Worm (Caenorhabditis elegans) whole organism, midembryonic: ENCODE results near the gene T08D10.5.

Experiments
- T22C8.4 ChIP-seq: fragments of 200-800 bp; sonication (Bioruptor generic); IDR thresholded peaks from 2 replicates; pipeline ENCODE4 v1.3.6; 2022; ENCODE audit warnings: missing genetic modification characterization, missing compliant biosample characterization
- cog-1 ChIP-seq: sonication (generic microtip); optimal IDR thresholded peaks from 2 replicates; lab custom pipeline; 2016; ENCODE audit warnings: missing genetic modification characterization, missing compliant biosample characterization
- flt-1 ChIP-seq: fragments of 200-800 bp; sonication (Bioruptor generic); IDR thresholded peaks from 2 replicates; pipeline ENCODE4 v1.3.6; 2022; ENCODE audit warnings: missing genetic modification characterization, missing compliant biosample characterization
- med-1 ChIP-seq: sonication (generic microtip); optimal IDR thresholded peaks from 2 replicates; lab custom pipeline; 2017; ENCODE audit warnings: missing genetic modification characterization, mild to moderate bottlenecking, missing compliant biosample characterization, antibody characterized with exemption, missing genetic modification reagents; ENCODE audit not compliant: insufficient read depth
- ref-1 ChIP-seq: fragments of 200-800 bp; sonication (Bioruptor generic); conservative IDR thresholded peaks from 2 replicates; pipeline ENCODE4 v1.3.6; 2022; ENCODE audit warnings: missing genetic modification reagents, missing genetic modification characterization, missing compliant biosample characterization
- tab-1 ChIP-seq: fragments of 200-800 bp; sonication (Bioruptor generic); IDR thresholded peaks from 2 replicates; pipeline ENCODE4 v1.3.6; 2022; ENCODE audit warnings: missing genetic modification characterization, missing compliant biosample characterization
- ztf-23 ChIP-seq: fragments of 200-800 bp; sonication (Bioruptor generic); IDR thresholded peaks from 2 replicates; pipeline ENCODE4 v1.3.6; 2022; ENCODE audit warnings: missing genetic modification reagents, missing genetic modification characterization, missing compliant biosample characterization
- ztf-29 ChIP-seq: fragments of 200-800 bp; sonication (Bioruptor generic); IDR thresholded peaks from 2 replicates; pipeline ENCODE4 v1.3.6; 2022; ENCODE audit warnings: missing genetic modification reagents, missing genetic modification characterization, missing compliant biosample characterization

DNA sequence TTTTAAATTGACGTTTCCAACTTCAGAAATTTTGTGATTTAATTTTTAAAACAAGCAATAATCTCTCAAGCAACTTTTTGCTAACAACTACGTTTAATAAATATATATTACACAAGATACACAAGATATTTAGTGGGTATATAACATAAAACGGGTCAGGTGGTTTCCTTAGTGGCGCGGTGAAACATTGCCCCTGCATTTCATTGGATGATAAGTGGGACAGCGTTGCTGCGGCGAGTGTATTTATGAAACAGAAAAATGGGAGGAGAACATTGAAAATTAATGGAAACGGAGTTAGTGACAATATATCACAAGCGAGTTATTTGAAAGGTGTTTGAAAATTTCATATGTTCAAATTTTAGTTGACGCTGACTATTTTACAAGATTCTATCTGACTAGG lies 35.4 kb downstream of the T08D10.5 start:
- TF ChIP-seq tab-1: no peak
- no peak for TF ChIP-seq ztf-29 (GFP tag; lab: Robert Waterston, UW)
- TF ChIP-seq ztf-23 (GFP tag; lab: Robert Waterston, UW): no peak
- no peak for TF ChIP-seq cog-1 (tag; lab: Kevin White, UChicago)
- no peak for TF ChIP-seq ref-1 (GFP tag; lab: Robert Waterston, UW)
- no peak for TF ChIP-seq flt-1 (GFP tag; lab: Robert Waterston, UW)
- TF ChIP-seq med-1: no peak
- no peak for TF ChIP-seq T22C8.4 (GFP tag; lab: Robert Waterston, UW)
